Worm (Caenorhabditis elegans) whole organism, early embryonic: ENCODE measurements around the gene hsb-1.

Experiments used
- F13C5.2 ChIP-seq: sonication (generic microtip); optimal IDR thresholded peaks from 2 replicates; lab custom pipeline; 2017; ENCODE audit warnings: mild to moderate bottlenecking, missing genetic modification characterization, inconsistent platforms, missing compliant biosample characterization
- ama-1 ChIP-seq: fragments of 150-350 bp; optimal IDR thresholded peaks from 2 replicates; lab custom pipeline; 2014
- ceh-36 ChIP-seq: sonication (generic microtip); optimal IDR thresholded peaks from 2 replicates; lab custom pipeline; 2016; ENCODE audit warnings: missing genetic modification characterization, inconsistent platforms, missing compliant biosample characterization
- ets-7 ChIP-seq: sonication (generic microtip); optimal IDR thresholded peaks from 2 replicates; lab custom pipeline; 2016; ENCODE audit warnings: missing genotype, missing genetic modification characterization, missing compliant biosample characterization
- flt-1 ChIP-seq: fragments of 200-800 bp; sonication (Bioruptor generic); IDR thresholded peaks from 2 replicates; pipeline ENCODE4 v1.3.6; 2022; ENCODE audit warnings: missing genetic modification characterization, missing compliant biosample characterization
- hmbx-1 ChIP-seq: sonication (generic microtip); optimal IDR thresholded peaks from 2 replicates; lab custom pipeline; 2016; ENCODE audit warnings: mild to moderate bottlenecking, missing genetic modification characterization, missing compliant biosample characterization
- hnd-1 ChIP-seq: sonication (generic microtip); optimal IDR thresholded peaks from 2 replicates; lab custom pipeline; 2016; ENCODE audit warnings: missing genetic modification characterization, missing compliant biosample characterization
- tbx-11 ChIP-seq: fragments of 200-800 bp; sonication (Bioruptor generic); IDR thresholded peaks from 2 replicates; pipeline ENCODE4 v1.3.6; 2022; ENCODE audit warnings: missing genetic modification characterization, missing compliant biosample characterization
- tbx-37 ChIP-seq: fragments of 200-800 bp; sonication (Bioruptor generic); conservative IDR thresholded peaks from 2 replicates; pipeline ENCODE4 v1.3.6; 2022; ENCODE audit warnings: missing genetic modification reagents, missing genetic modification characterization, missing compliant biosample characterization

- TF ChIP-seq hnd-1 (tag; lab: Kevin White, UChicago), result no peak
- TF ChIP-seq ceh-36 (tag; lab: Kevin White, UChicago), result no peak
- no peak for TF ChIP-seq tbx-37
- no peak for TF ChIP-seq tbx-11 (GFP tag; lab: Robert Waterston, UW)
- TF ChIP-seq ets-7, result no peak
- TF ChIP-seq ama-1, result no peak
- TF ChIP-seq flt-1, result no peak
- no peak for TF ChIP-seq hmbx-1 (tag; lab: Kevin White, UChicago)
- TF ChIP-seq F13C5.2, result no peak
Observed at ce11 chrIV:12540242-12540641, 26.8 kb downstream of the hsb-1 start.
